Worm (Caenorhabditis elegans) whole organism, young adult: ENCODE measurements around the gene tmem-138.

Source experiments
- B0019.2 ChIP-seq: fragments of 200-800 bp; sonication (Bioruptor generic); conservative IDR thresholded peaks from 2 replicates; pipeline ENCODE4 v1.3.6; 2022; ENCODE audit warnings: missing genetic modification reagents, missing genetic modification characterization, missing compliant biosample characterization
- C06A6.2 ChIP-seq: fragments of 200-800 bp; sonication (Bioruptor generic); conservative IDR thresholded peaks from 2 replicates; pipeline ENCODE4 v1.3.6; 2022; ENCODE audit warnings: missing genetic modification characterization, missing compliant biosample characterization
- D2030.7 ChIP-seq: fragments of 200-800 bp; sonication (Bioruptor generic); IDR thresholded peaks from 2 replicates; pipeline ENCODE4 v1.3.6; 2022; ENCODE audit warnings: missing genetic modification reagents, missing genetic modification characterization, missing compliant biosample characterization
- F33H1.4 ChIP-seq: fragments of 200-800 bp; sonication (Bioruptor generic); IDR thresholded peaks from 2 replicates; pipeline ENCODE4 v1.3.6; 2022; ENCODE audit warnings: missing genetic modification reagents, missing genetic modification characterization, missing compliant biosample characterization
- F49E8.2 ChIP-seq: sonication (generic microtip); optimal IDR thresholded peaks from 3 replicates; lab custom pipeline; 2017; ENCODE audit warnings: missing genetic modification characterization, mild to moderate bottlenecking, missing compliant biosample characterization, antibody characterized with exemption, moderate library complexity; ENCODE audit not compliant: insufficient read depth
- Y53G8AR.9 ChIP-seq: fragments of 200-800 bp; sonication (Bioruptor generic); conservative IDR thresholded peaks from 2 replicates; pipeline ENCODE4 v1.3.6; 2022; ENCODE audit warnings: missing genetic modification reagents, missing genetic modification characterization, missing compliant biosample characterization
- Y56A3A.18 ChIP-seq: fragments of 200-800 bp; sonication (Bioruptor generic); IDR thresholded peaks from 2 replicates; pipeline ENCODE4 v1.3.6; 2022; ENCODE audit warnings: missing genetic modification reagents, missing genetic modification characterization, missing compliant biosample characterization
- Y67H2A.10 ChIP-seq: fragments of 200-800 bp; sonication (Bioruptor generic); conservative IDR thresholded peaks from 2 replicates; pipeline ENCODE4 v1.3.6; 2022; ENCODE audit warnings: missing genetic modification reagents, missing genetic modification characterization, missing compliant biosample characterization
- Y95B8A.8 ChIP-seq: fragments of 200-800 bp; sonication (Bioruptor generic); IDR thresholded peaks from 2 replicates; pipeline ENCODE4 v1.3.6; 2022; ENCODE audit warnings: missing genetic modification reagents, missing genetic modification characterization, missing compliant biosample characterization
- ama-1 ChIP-seq, 3 experiments: fragments of 150-350 bp in 1 of 3; sonication (generic microtip) in 2 of 3; optimal IDR thresholded peaks; 2 replicates each; lab custom pipeline; 2014 to 2018; ENCODE audit warnings: missing biosample characterization in 2 of 3, missing genetic modification characterization in 2 of 3, missing genetic modification reagents in 2 of 3
- atf-7 ChIP-seq: sonication (generic microtip); optimal IDR thresholded peaks from 2 replicates; lab custom pipeline; 2017; ENCODE audit warnings: mild to moderate bottlenecking, missing genetic modification characterization, missing compliant biosample characterization
- athp-1 ChIP-seq: sonication (generic microtip); optimal IDR thresholded peaks from 2 replicates; lab custom pipeline; 2017; ENCODE audit warnings: mild to moderate bottlenecking, missing genetic modification characterization, missing compliant biosample characterization
- attf-5 ChIP-seq: fragments of 200-800 bp; sonication (Bioruptor generic); optimal IDR thresholded peaks from 2 replicates; lab custom pipeline; 2018; ENCODE audit warnings: mild to moderate bottlenecking, missing genetic modification characterization, missing compliant biosample characterization
- attf-6 ChIP-seq: fragments of 200-800 bp; sonication (Bioruptor generic); IDR thresholded peaks from 2 replicates; pipeline ENCODE4 v1.3.6; 2022; ENCODE audit warnings: missing genetic modification reagents, missing genetic modification characterization, missing compliant biosample characterization
- bed-1 ChIP-seq: fragments of 200-800 bp; sonication (Bioruptor generic); IDR thresholded peaks from 2 replicates; pipeline ENCODE4 v1.3.6; 2022; ENCODE audit warnings: missing genetic modification reagents, missing genetic modification characterization, missing compliant biosample characterization
- cebp-2 ChIP-seq: fragments of 200-800 bp; sonication (Bioruptor generic); IDR thresholded peaks from 2 replicates; pipeline ENCODE4 v1.3.6; 2022; ENCODE audit warnings: missing genetic modification characterization, missing compliant biosample characterization
- ceh-100 ChIP-seq: fragments of 200-800 bp; sonication (Bioruptor generic); IDR thresholded peaks from 2 replicates; pipeline ENCODE4 v1.3.6; 2022; ENCODE audit warnings: missing genetic modification reagents, missing genetic modification characterization, missing compliant biosample characterization
- ceh-27 ChIP-seq: fragments of 200-800 bp; sonication (Bioruptor generic); optimal IDR thresholded peaks from 2 replicates; lab custom pipeline; 2018; ENCODE audit warnings: mild to moderate bottlenecking, missing genetic modification characterization, moderate library complexity, missing compliant biosample characterization
- ceh-79 ChIP-seq: sonication (generic microtip); optimal IDR thresholded peaks from 2 replicates; lab custom pipeline; 2017; ENCODE audit warnings: mild to moderate bottlenecking, missing genetic modification characterization, missing compliant biosample characterization
- dox-1 ChIP-seq: fragments of 200-800 bp; sonication (Bioruptor generic); IDR thresholded peaks from 2 replicates; pipeline ENCODE4 v1.3.6; 2022; ENCODE audit warnings: missing genetic modification reagents, missing genetic modification characterization, missing compliant biosample characterization
- dpff-1 ChIP-seq: sonication (generic microtip); optimal IDR thresholded peaks from 2 replicates; lab custom pipeline; 2017; ENCODE audit warnings: mild to moderate bottlenecking, missing genetic modification characterization, missing compliant biosample characterization
- dpl-1 ChIP-seq: fragments of 150-350 bp; optimal IDR thresholded peaks from 2 replicates; lab custom pipeline; 2014; ENCODE audit warnings: missing biosample characterization, missing genetic modification reagents, missing genetic modification characterization
- egrh-3 ChIP-seq: fragments of 200-800 bp; sonication (Bioruptor generic); IDR thresholded peaks from 2 replicates; pipeline ENCODE4 v1.3.6; 2022; ENCODE audit warnings: missing genetic modification reagents, missing genetic modification characterization, missing compliant biosample characterization
- ekl-4 ChIP-seq: fragments of 200-800 bp; sonication (Bioruptor generic); IDR thresholded peaks from 2 replicates; pipeline ENCODE4 v1.3.6; 2022; ENCODE audit warnings: missing genetic modification reagents, missing genetic modification characterization, missing compliant biosample characterization
- ets-4 ChIP-seq: fragments of 200-800 bp; sonication (Bioruptor generic); optimal IDR thresholded peaks from 2 replicates; lab custom pipeline; 2018; ENCODE audit warnings: mild to moderate bottlenecking, missing genetic modification characterization, missing compliant biosample characterization
- gei-17 ChIP-seq: fragments of 200-800 bp; sonication (Bioruptor generic); optimal IDR thresholded peaks from 2 replicates; lab custom pipeline; 2018; ENCODE audit warnings: mild to moderate bottlenecking, missing genetic modification characterization, missing compliant biosample characterization
- him-1 ChIP-seq: sonication (generic microtip); optimal IDR thresholded peaks from 2 replicates; lab custom pipeline; 2016; ENCODE audit warnings: missing genotype, missing genetic modification reagents, missing genetic modification characterization, missing compliant biosample characterization
- lsl-1 ChIP-seq: fragments of 200-800 bp; sonication (Bioruptor generic); optimal IDR thresholded peaks from 2 replicates; lab custom pipeline; 2018; ENCODE audit warnings: mild to moderate bottlenecking, missing genetic modification characterization, moderate library complexity, missing compliant biosample characterization
- lsy-27 ChIP-seq: sonication (generic microtip); optimal IDR thresholded peaks from 2 replicates; lab custom pipeline; 2017; ENCODE audit warnings: missing genetic modification characterization, mild to moderate bottlenecking, missing compliant biosample characterization, antibody characterized with exemption, missing genotype, borderline replicate concordance; ENCODE audit not compliant: insufficient read depth
- madf-6 ChIP-seq: fragments of 200-800 bp; sonication (Bioruptor generic); IDR thresholded peaks from 2 replicates; pipeline ENCODE4 v1.3.6; 2022; ENCODE audit warnings: missing genetic modification reagents, missing genetic modification characterization, missing compliant biosample characterization
- madf-8 ChIP-seq: fragments of 200-800 bp; sonication (Bioruptor generic); conservative IDR thresholded peaks from 2 replicates; pipeline ENCODE4 v1.3.6; 2022; ENCODE audit warnings: missing genetic modification reagents, missing genetic modification characterization, missing compliant biosample characterization
- mel-28 ChIP-seq: sonication (generic microtip); optimal IDR thresholded peaks from 2 replicates; lab custom pipeline; 2016; ENCODE audit warnings: borderline replicate concordance, mild to moderate bottlenecking, missing genetic modification characterization, missing compliant biosample characterization
- mxl-1 ChIP-seq: sonication (generic microtip); optimal IDR thresholded peaks from 2 replicates; lab custom pipeline; 2016; ENCODE audit warnings: missing genetic modification characterization, missing compliant biosample characterization
- nfya-2 ChIP-seq: fragments of 200-800 bp; sonication (Bioruptor generic); IDR thresholded peaks from 2 replicates; pipeline ENCODE4 v1.3.6; 2022; ENCODE audit warnings: missing genetic modification reagents, missing genetic modification characterization, missing compliant biosample characterization
- nfyb-1 ChIP-seq: fragments of 200-800 bp; sonication (Bioruptor generic); IDR thresholded peaks from 2 replicates; pipeline ENCODE4 v1.3.6; 2022; ENCODE audit warnings: missing genetic modification reagents, missing genetic modification characterization, missing compliant biosample characterization
- nhr-80 ChIP-seq: sonication (generic microtip); optimal IDR thresholded peaks from 2 replicates; lab custom pipeline; 2016; ENCODE audit warnings: missing genetic modification characterization, missing compliant biosample characterization
- pha-4 ChIP-seq: fragments of 150-350 bp; sonication (generic microtip); optimal IDR thresholded peaks from 2 replicates; lab custom pipeline; 2014; ENCODE audit warnings: missing biosample characterization, missing genetic modification reagents, missing genetic modification characterization
- sdz-38 ChIP-seq: sonication (generic microtip); optimal IDR thresholded peaks from 2 replicates; lab custom pipeline; 2016; ENCODE audit warnings: missing genotype, missing genetic modification characterization, missing compliant biosample characterization
- sea-2 ChIP-seq: fragments of 200-800 bp; sonication (Bioruptor generic); IDR thresholded peaks from 2 replicates; pipeline ENCODE4 v1.3.6; 2022; ENCODE audit warnings: missing genetic modification characterization, missing compliant biosample characterization
- snpc-1.3 ChIP-seq: sonication (generic microtip); optimal IDR thresholded peaks from 2 replicates; lab custom pipeline; 2017; ENCODE audit warnings: missing genetic modification characterization, mild to moderate bottlenecking, missing compliant biosample characterization, antibody characterized with exemption, moderate library complexity, missing genotype, missing genetic modification reagents; ENCODE audit not compliant: insufficient read depth
- tbx-9 ChIP-seq: sonication (generic microtip); optimal IDR thresholded peaks from 2 replicates; lab custom pipeline; 2016; ENCODE audit warnings: borderline replicate concordance, missing genetic modification characterization, inconsistent platforms, missing compliant biosample characterization
- unc-130 ChIP-seq: sonication (generic microtip); optimal IDR thresholded peaks from 2 replicates; lab custom pipeline; 2016; ENCODE audit warnings: missing genetic modification reagents, missing genetic modification characterization, missing compliant biosample characterization
- xnd-1 ChIP-seq: sonication (generic microtip); optimal IDR thresholded peaks from 2 replicates; lab custom pipeline; 2016; ENCODE audit warnings: missing genotype, missing genetic modification reagents, missing genetic modification characterization, missing compliant biosample characterization
- zfh-2 ChIP-seq: fragments of 200-800 bp; sonication (Bioruptor generic); conservative IDR thresholded peaks from 2 replicates; pipeline ENCODE4 v1.3.6; 2022; ENCODE audit warnings: missing genetic modification reagents, missing genetic modification characterization, missing compliant biosample characterization
- ztf-18 ChIP-seq: sonication (generic microtip); optimal IDR thresholded peaks from 2 replicates; lab custom pipeline; 2016; ENCODE audit warnings: missing genotype, mild to moderate bottlenecking, missing genetic modification characterization, missing compliant biosample characterization

The tmem-138 gene

DNA sequence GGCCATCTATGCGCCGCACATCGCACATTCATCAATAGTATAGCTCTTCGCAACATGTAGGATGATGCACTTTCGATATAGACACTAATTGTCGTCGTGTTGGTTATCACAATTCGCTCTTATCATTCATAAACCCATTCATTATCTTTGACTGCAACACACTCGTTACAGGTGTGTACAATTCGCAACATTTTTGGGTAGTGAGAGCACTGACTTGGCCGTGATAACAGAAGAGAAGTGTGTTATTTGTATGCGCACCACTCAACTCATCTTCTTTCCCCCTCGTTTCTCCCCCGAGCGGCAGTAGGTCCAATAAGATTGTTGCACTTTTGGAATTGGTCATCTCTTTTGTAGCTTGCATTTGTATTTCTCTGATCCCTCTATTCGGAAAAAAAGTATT lies 29.8 kb upstream of the tmem-138 start:
- TF ChIP-seq nhr-80 (peak; percentile 95), sdz-38 (tag; lab: Kevin White, UChicago) (no peak), nfyb-1 (0 out of 2 replicates have a peak, but pooled peaks have one; percentile 14), madf-8 (GFP tag; lab: Robert Waterston, UW) (no peak), zfh-2 (GFP tag; lab: Robert Waterston, UW) (no peak), athp-1 (no peak), dpff-1 (tag; lab: Kevin White, UChicago) (no peak), him-1 (no peak), gei-17 (no peak), mxl-1 (no peak), dox-1 (no peak; the same call in 1 of the 2 replicates), ets-4 (GFP tag; lab: Kevin White, UChicago) (peak; percentile 73), B0019.2 (GFP tag; lab: Robert Waterston, UW) (no peak), Y95B8A.8 (GFP tag; lab: Robert Waterston, UW) (no peak)
- TF ChIP-seq, all 124 proteins: peak for 3

DNA sequence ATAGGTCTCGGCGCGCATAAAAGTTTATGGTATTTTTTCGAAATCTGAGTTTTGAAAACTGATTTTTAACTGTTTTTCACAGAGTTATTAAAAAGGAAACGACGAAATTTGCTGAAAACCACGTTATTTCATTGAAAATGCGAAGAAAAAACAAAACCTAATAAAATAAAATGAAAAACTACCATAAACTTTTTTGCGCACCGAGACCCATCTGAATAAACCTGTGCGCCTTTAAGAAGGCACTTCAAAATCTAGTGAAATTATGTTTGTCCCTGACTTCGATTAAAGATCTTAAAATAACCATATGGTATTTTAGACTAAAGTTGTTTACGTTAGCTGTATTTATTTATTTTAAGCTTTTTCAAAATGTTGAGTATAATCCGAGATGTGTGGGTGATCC lies 29.3 kb upstream of the tmem-138 start:
- no peak for TF ChIP-seq sea-2 (GFP tag; lab: Robert Waterston, UW)
- TF ChIP-seq C06A6.2 (GFP tag; lab: Robert Waterston, UW), result no peak
- peak; percentile 55 for TF ChIP-seq xnd-1
- no peak for TF ChIP-seq F49E8.2 (tag; lab: Kevin White, UChicago)
- TF ChIP-seq lsl-1 (GFP tag; lab: Kevin White, UChicago), result peak; percentile 70
- TF ChIP-seq F33H1.4 (GFP tag; lab: Robert Waterston, UW), result peak; percentile 63

DNA sequence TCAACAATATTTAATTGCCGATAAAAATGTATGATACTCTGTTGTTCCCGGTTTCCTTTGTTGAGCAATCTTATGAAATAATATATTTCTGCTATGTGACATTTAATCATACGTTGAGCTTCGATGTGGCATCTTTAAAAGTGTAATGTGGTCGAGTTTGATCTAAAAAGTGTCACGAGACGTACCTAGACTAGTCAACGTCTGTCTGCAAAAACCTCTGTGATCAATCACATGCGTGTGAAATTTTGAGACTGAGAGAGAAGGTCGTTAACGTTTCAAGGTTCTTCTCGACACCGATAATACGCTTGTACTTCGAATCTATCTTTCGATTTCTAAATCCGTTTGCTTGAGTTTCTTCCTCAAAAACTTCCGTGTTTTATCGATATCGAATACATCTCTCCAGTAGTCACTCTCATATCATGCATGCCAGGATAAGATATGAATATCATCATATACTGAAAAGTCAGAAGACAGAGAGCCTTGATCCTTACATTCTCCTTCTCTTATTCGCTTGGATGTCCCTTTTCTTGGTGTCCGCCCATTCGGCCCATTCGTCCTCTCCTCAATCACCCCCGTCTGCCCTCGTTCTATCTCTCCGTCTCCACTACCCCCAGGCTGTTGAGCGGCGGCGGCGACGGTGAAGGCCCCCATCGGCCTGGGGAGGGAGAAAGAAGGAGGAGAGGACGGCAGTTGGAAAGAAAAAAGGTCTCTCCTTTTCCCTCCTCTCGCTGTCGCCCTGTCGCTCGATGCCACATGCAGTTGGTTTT lies 28.7 kb upstream of the tmem-138 start:
- no peak for TF ChIP-seq pha-4
- TF ChIP-seq sdz-38 (tag; lab: Kevin White, UChicago), result no peak
- no peak for TF ChIP-seq bed-1
- TF ChIP-seq Y56A3A.18 (GFP tag; lab: Robert Waterston, UW), result no peak
- TF ChIP-seq attf-5 (GFP tag; lab: Kevin White, UChicago), result peak; percentile 36
- no peak for TF ChIP-seq ama-1 (optimal IDR thresholded peaks at IDR 0.05; lab: Kevin White, UChicago)
- no peak for TF ChIP-seq ama-1 (GFP tag; optimal IDR thresholded peaks at IDR 0.05; lab: Kevin White, UChicago)
- TF ChIP-seq Y53G8AR.9 (GFP tag; lab: Robert Waterston, UW), result no peak
- no peak for TF ChIP-seq tbx-9
- TF ChIP-seq ceh-100 (GFP tag; lab: Robert Waterston, UW), result no peak
- no peak for TF ChIP-seq Y67H2A.10
- no peak for TF ChIP-seq lsy-27 (tag; lab: Kevin White, UChicago)
- peak; percentile 25 for TF ChIP-seq ceh-27 (GFP tag; lab: Kevin White, UChicago)
- no peak for TF ChIP-seq snpc-1.3 (tag; lab: Kevin White, UChicago)
- TF ChIP-seq unc-130, result no peak
- no peak for TF ChIP-seq ceh-79 (tag; lab: Kevin White, UChicago)
- TF ChIP-seq mel-28 (tag; lab: Kevin White, UChicago), result no peak
- no peak for TF ChIP-seq attf-6 (GFP tag; lab: Robert Waterston, UW)
- no peak for TF ChIP-seq madf-6
- peak; percentile 90 for TF ChIP-seq egrh-3 (GFP tag; lab: Robert Waterston, UW)
- no peak for TF ChIP-seq D2030.7
- TF ChIP-seq atf-7 (tag; lab: Kevin White, UChicago), result no peak
- TF ChIP-seq nfya-2 (GFP tag; lab: Robert Waterston, UW), result no peak
- TF ChIP-seq B0019.2 (GFP tag; lab: Robert Waterston, UW), result no peak
- TF ChIP-seq ekl-4, result no peak
- no peak for TF ChIP-seq nfyb-1
- TF ChIP-seq ztf-18 (tag; lab: Kevin White, UChicago), result no peak
- no peak for TF ChIP-seq dpl-1 (GFP tag; lab: Kevin White, UChicago)
- no peak for TF ChIP-seq cebp-2 (GFP tag; lab: Robert Waterston, UW)
